Worm (Caenorhabditis elegans): ENCODE results near the gene srt-11.

The srt-11 gene

DNA sequence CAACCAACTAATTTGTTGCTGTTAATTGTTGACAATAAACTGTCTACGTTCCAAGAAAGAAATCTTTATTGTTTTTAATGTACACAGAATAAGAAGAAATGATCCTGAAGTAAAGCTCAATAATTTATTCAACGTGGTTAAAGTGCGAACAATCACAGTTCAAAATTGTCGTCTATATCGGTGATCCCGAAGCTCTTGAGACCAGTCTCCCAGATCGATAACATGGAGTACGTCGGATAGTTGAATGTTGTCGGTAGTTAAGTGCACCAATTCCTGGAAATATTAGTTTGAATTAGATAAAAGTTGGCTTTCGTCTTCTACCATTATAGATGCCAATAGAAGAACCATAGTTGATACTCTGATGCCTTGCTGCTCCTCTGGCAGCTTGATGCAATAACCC is 10.3 kb downstream of the srt-11 start (continued):
- TF ChIP-seq xnd-1 (tag; optimal IDR thresholded peaks at IDR 0.05) (no peak), lin-54 (GFP tag; optimal IDR thresholded peaks at IDR 0.05) (peak; percentile 25), ztf-18 (tag; optimal IDR thresholded peaks at IDR 0.05) (no peak), F57A8.1 (GFP tag; optimal IDR thresholded peaks at IDR 0.05) (no peak), cebp-1 (GFP tag; IDR thresholded peaks at IDR 0.05) (no peak), cebp-1 (tag; optimal IDR thresholded peaks at IDR 0.05) (peak; percentile 2), C17E4.6 (GFP tag; IDR thresholded peaks at IDR 0.05) (no peak), repo-1 (tag; optimal IDR thresholded peaks at IDR 0.05) (no peak), pha-4 (tag; optimal IDR thresholded peaks at IDR 0.05) (no peak), fkh-3 (tag; optimal IDR thresholded peaks at IDR 0.05) (no peak), dox-1 (GFP tag; IDR thresholded peaks at IDR 0.05) (no peak), tbx-9 (tag; optimal IDR thresholded peaks at IDR 0.05; ENCODE audit: borderline replicate concordance) (no peak), hlh-12 (tag; optimal IDR thresholded peaks at IDR 0.05) (no peak), ceh-27 (GFP tag; optimal IDR thresholded peaks at IDR 0.05) (no peak), ztf-6 (GFP tag; IDR thresholded peaks at IDR 0.05) (no peak), F52B5.7 (tag; optimal IDR thresholded peaks at IDR 0.05) (no peak), lir-1 (GFP tag; conservative IDR thresholded peaks at IDR 0.05) (no peak), nfya-1 (tag; optimal IDR thresholded peaks at IDR 0.05; ENCODE audit: borderline replicate concordance, insufficient read depth) (no peak), snpc-1.1 (tag; optimal IDR thresholded peaks at IDR 0.05; ENCODE audit: insufficient read depth) (no peak), somi-1 (GFP tag; optimal IDR thresholded peaks at IDR 0.05) (no peak), chd-7 (tag; optimal IDR thresholded peaks at IDR 0.05) (no peak), aptf-3 (GFP tag; IDR thresholded peaks at IDR 0.05) (no peak), nfyb-1 (GFP tag; IDR thresholded peaks at IDR 0.05) (no peak), attf-6 (GFP tag; IDR thresholded peaks at IDR 0.05) (0 out of 2 replicates have a peak, but pooled peaks have one; percentile 35), atf-7 (tag; optimal IDR thresholded peaks at IDR 0.05) (no peak), sdz-38 (tag; optimal IDR thresholded peaks at IDR 0.05) (no peak), dpl-1 (GFP tag; optimal IDR thresholded peaks at IDR 0.05) (no peak), F33H1.4 (GFP tag; IDR thresholded peaks at IDR 0.05) (peak; percentile 36), hmg-1.2 (GFP tag; IDR thresholded peaks at IDR 0.05) (peak; percentile 18; the same call in 1 of the 2 replicates), Y95B8A.8 (GFP tag; IDR thresholded peaks at IDR 0.05) (no peak), attf-3 (GFP tag; conservative IDR thresholded peaks at IDR 0.05) (no peak), ceh-91 (GFP tag; IDR thresholded peaks at IDR 0.05) (no peak), Y53F4B.3 (GFP tag; IDR thresholded peaks at IDR 0.05) (no peak), madf-10 (tag; optimal IDR thresholded peaks at IDR 0.05) (no peak), egl-44 (GFP tag; IDR thresholded peaks at IDR 0.05) (no peak), ceh-40 (GFP tag; IDR thresholded peaks at IDR 0.05) (no peak), unc-130 (GFP tag; optimal IDR thresholded peaks at IDR 0.05) (no peak), lag-1 (GFP tag; IDR thresholded peaks at IDR 0.05) (no peak), ama-1 (optimal IDR thresholded peaks at IDR 0.05) (no peak), ama-1 (GFP tag; optimal IDR thresholded peaks at IDR 0.05) (no peak), tbp1 (GFP tag; optimal IDR thresholded peaks at IDR 0.05) (peak; percentile 27), zim-3 (tag; optimal IDR thresholded peaks at IDR 0.05) (no peak), nhr-120 (GFP tag; IDR thresholded peaks at IDR 0.05) (no peak), ztf-22 (GFP tag; optimal IDR thresholded peaks at IDR 0.05) (no peak), T26A5.8 (tag; optimal IDR thresholded peaks at IDR 0.05) (no peak)

Data from whole organism, young adult.